Worm (Caenorhabditis elegans) whole organism, L1 larva: ENCODE measurements around the gene math-14.
A peak's percentile ranks its signal among the peaks of the same experiment; 100 is the strongest.
"Not testable (repeated sequence)": the region's sequence is repeated elsewhere in the genome, so short reads cannot be mapped to it uniquely, and the experiment has no call there.

Experiments
- F16B12.6 ChIP-seq: fragments of 150-350 bp; optimal IDR thresholded peaks from 2 replicates; lab custom pipeline; 2014; ENCODE audit warnings: missing biosample characterization, missing genetic modification characterization
- aha-1 ChIP-seq: fragments of 150-350 bp; optimal IDR thresholded peaks from 2 replicates; lab custom pipeline; 2014; ENCODE audit warnings: missing biosample characterization, missing genetic modification characterization
- alr-1 ChIP-seq: fragments of 200-800 bp; sonication (Bioruptor generic); optimal IDR thresholded peaks from 2 replicates; lab custom pipeline; 2018; ENCODE audit warnings: borderline replicate concordance, mild to moderate bottlenecking, missing genetic modification characterization, missing compliant biosample characterization
- blmp-1 ChIP-seq: fragments of 150-350 bp; optimal IDR thresholded peaks from 2 replicates; lab custom pipeline; 2014; ENCODE audit warnings: missing biosample characterization, missing genetic modification characterization
- ceh-63 ChIP-seq: fragments of 200-800 bp; sonication (Bioruptor generic); optimal IDR thresholded peaks from 2 replicates; lab custom pipeline; 2018; ENCODE audit warnings: mild to moderate bottlenecking, missing genetic modification characterization, missing compliant biosample characterization
- ceh-8 ChIP-seq: fragments of 200-800 bp; sonication (Bioruptor generic); optimal IDR thresholded peaks from 2 replicates; lab custom pipeline; 2018; ENCODE audit warnings: mild to moderate bottlenecking, missing genetic modification characterization, moderate library complexity, missing compliant biosample characterization
- ceh-82 ChIP-seq, 3 experiments: fragments of 150-350 bp in 1 of 3; sonication (generic microtip) in 2 of 3; optimal IDR thresholded peaks; 2 replicates each; lab custom pipeline; 2014 to 2017; ENCODE audit warnings: missing biosample characterization in 3 of 3, missing genetic modification characterization in 3 of 3
- ces-1 ChIP-seq: fragments of 150-350 bp; optimal IDR thresholded peaks from 2 replicates; lab custom pipeline; 2014; ENCODE audit warnings: missing biosample characterization, missing genetic modification reagents, missing genetic modification characterization
- efl-3 ChIP-seq: fragments of 200-800 bp; sonication (Bioruptor generic); optimal IDR thresholded peaks from 2 replicates; lab custom pipeline; 2018; ENCODE audit warnings: mild to moderate bottlenecking, missing genetic modification characterization, missing compliant biosample characterization
- egl-13 ChIP-seq: sonication (generic microtip); optimal IDR thresholded peaks from 2 replicates; lab custom pipeline; 2016; ENCODE audit warnings: missing genotype, missing genetic modification reagents, missing genetic modification characterization, missing compliant biosample characterization
- egl-27 ChIP-seq, 2 experiments: fragments of 150-350 bp in 1 of 2; sonication (generic microtip); optimal IDR thresholded peaks; 3 replicates each; lab custom pipeline; 2017 to 2018; ENCODE audit warnings: missing biosample characterization in 2 of 2, missing genetic modification characterization in 2 of 2, missing genetic modification reagents in 2 of 2
- elt-2 ChIP-seq: sonication (generic microtip); optimal IDR thresholded peaks from 2 replicates; lab custom pipeline; 2016; ENCODE audit warnings: missing genetic modification characterization, mild to moderate bottlenecking, inconsistent platforms, missing compliant biosample characterization, missing genetic modification reagents
- elt-3 ChIP-seq, 6 experiments: fragments of 150-350 bp in 1 of 6; sonication (generic microtip); optimal IDR thresholded peaks; 2 replicates each; lab custom pipeline; 2017 to 2018; ENCODE audit warnings: missing biosample characterization in 6 of 6, missing genetic modification characterization in 6 of 6, inconsistent platforms in 1 of 6
- ets-5 ChIP-seq: fragments of 200-800 bp; sonication (Bioruptor generic); IDR thresholded peaks from 2 replicates; pipeline ENCODE4 v1.3.6; 2022; ENCODE audit warnings: missing genetic modification characterization, missing compliant biosample characterization
- fkh-4 ChIP-seq: sonication (generic microtip); optimal IDR thresholded peaks from 2 replicates; lab custom pipeline; 2016; ENCODE audit warnings: missing compliant biosample characterization, missing genetic modification characterization, borderline replicate concordance
- fos-1 ChIP-seq: fragments of 150-350 bp; optimal IDR thresholded peaks from 2 replicates; lab custom pipeline; 2014; ENCODE audit warnings: missing biosample characterization, missing genetic modification characterization
- grh-1 ChIP-seq: fragments of 200-800 bp; sonication (Bioruptor generic); IDR thresholded peaks from 2 replicates; pipeline ENCODE4 v1.3.6; 2022; ENCODE audit warnings: missing genetic modification reagents, missing genetic modification characterization, missing compliant biosample characterization
- isw-1 ChIP-seq: fragments of 200-800 bp; sonication (Bioruptor generic); IDR thresholded peaks from 2 replicates; pipeline ENCODE4 v1.3.6; 2022; ENCODE audit warnings: missing genetic modification characterization, missing compliant biosample characterization
- lin-14 ChIP-seq: fragments of 200-800 bp; sonication (Bioruptor generic); optimal IDR thresholded peaks from 2 replicates; lab custom pipeline; 2018; ENCODE audit warnings: mild to moderate bottlenecking, missing genetic modification characterization, moderate library complexity, missing compliant biosample characterization
- lin-15B ChIP-seq: fragments of 150-350 bp; sonication (generic microtip); optimal IDR thresholded peaks from 3 replicates; lab custom pipeline; 2014; ENCODE audit warnings: missing biosample characterization, missing genetic modification characterization
- lin-35 ChIP-seq, 2 experiments: fragments of 150-350 bp; optimal IDR thresholded peaks; 2 replicates each; lab custom pipeline; 2014; ENCODE audit warnings: missing biosample characterization in 2 of 2, missing genetic modification characterization in 2 of 2, missing genetic modification reagents in 2 of 2
- lin-39 ChIP-seq: fragments of 150-350 bp; optimal IDR thresholded peaks from 2 replicates; lab custom pipeline; 2014; ENCODE audit warnings: missing biosample characterization, missing genetic modification reagents, missing genetic modification characterization
- lsy-2 ChIP-seq, 2 experiments: fragments of 150-350 bp; optimal IDR thresholded peaks; 2 replicates each; lab custom pipeline; 2014; ENCODE audit warnings: missing biosample characterization in 2 of 2, missing genetic modification characterization in 2 of 2
- mdl-1 ChIP-seq, 2 experiments: fragments of 150-350 bp; optimal IDR thresholded peaks; 2 replicates each; lab custom pipeline; 2014 to 2017; ENCODE audit warnings: missing biosample characterization in 2 of 2, missing genetic modification characterization in 2 of 2, inconsistent platforms in 1 of 2
- nhr-11 ChIP-seq: fragments of 150-350 bp; optimal IDR thresholded peaks from 2 replicates; lab custom pipeline; 2014; ENCODE audit warnings: missing biosample characterization, missing genetic modification characterization
- nhr-28 ChIP-seq: fragments of 150-350 bp; optimal IDR thresholded peaks from 2 replicates; lab custom pipeline; 2014; ENCODE audit warnings: missing biosample characterization, missing genetic modification characterization
- nhr-47 ChIP-seq: sonication (generic microtip); optimal IDR thresholded peaks from 2 replicates; lab custom pipeline; 2016; ENCODE audit warnings: mild to moderate bottlenecking, missing genetic modification characterization, moderate library complexity, missing compliant biosample characterization
- nhr-71 ChIP-seq: sonication (generic microtip); optimal IDR thresholded peaks from 2 replicates; lab custom pipeline; 2016; ENCODE audit warnings: mild to moderate bottlenecking, missing genetic modification characterization, moderate library complexity, missing compliant biosample characterization
- nhr-76 ChIP-seq: sonication (generic microtip); optimal IDR thresholded peaks from 2 replicates; lab custom pipeline; 2017; ENCODE audit warnings: missing biosample characterization, missing genetic modification characterization
- nhr-77 ChIP-seq: fragments of 150-350 bp; optimal IDR thresholded peaks from 2 replicates; lab custom pipeline; 2014; ENCODE audit warnings: missing biosample characterization, missing genetic modification characterization
- pax-3 ChIP-seq: fragments of 200-800 bp; sonication (Bioruptor generic); optimal IDR thresholded peaks from 2 replicates; lab custom pipeline; 2018; ENCODE audit warnings: mild to moderate bottlenecking, missing genetic modification characterization, moderate library complexity, missing compliant biosample characterization
- pqm-1 ChIP-seq: sonication (generic microtip); optimal IDR thresholded peaks from 3 replicates; lab custom pipeline; 2017; ENCODE audit warnings: missing biosample characterization, missing genetic modification characterization
- sup-37 ChIP-seq: fragments of 200-800 bp; sonication (Bioruptor generic); optimal IDR thresholded peaks from 2 replicates; lab custom pipeline; 2018; ENCODE audit warnings: mild to moderate bottlenecking, missing genetic modification characterization, missing compliant biosample characterization
- tbx-2 ChIP-seq: sonication (generic microtip); optimal IDR thresholded peaks from 2 replicates; lab custom pipeline; 2016; ENCODE audit warnings: missing genetic modification characterization, missing compliant biosample characterization
- tlp-1 ChIP-seq: fragments of 150-350 bp; optimal IDR thresholded peaks from 2 replicates; lab custom pipeline; 2014; ENCODE audit warnings: missing biosample characterization, missing genetic modification characterization
- vab-15 ChIP-seq: sonication (generic microtip); optimal IDR thresholded peaks from 2 replicates; lab custom pipeline; 2017; ENCODE audit warnings: missing genotype, mild to moderate bottlenecking, missing genetic modification characterization, missing compliant biosample characterization
- xbp-1 ChIP-seq: sonication (generic microtip); optimal IDR thresholded peaks from 2 replicates; lab custom pipeline; 2016; ENCODE audit warnings: missing genetic modification characterization, missing compliant biosample characterization
- zip-4 ChIP-seq: fragments of 200-800 bp; sonication (Bioruptor generic); optimal IDR thresholded peaks from 2 replicates; lab custom pipeline; 2018; ENCODE audit warnings: mild to moderate bottlenecking, missing genetic modification characterization, moderate library complexity, missing compliant biosample characterization

The math-14 gene

ce11 chrII:1819944-1820570 lies 49.2 kb upstream of the math-14 start, which contains the start of gene fbxc-19 (continued):
- TF ChIP-seq fkh-4 (no peak), sup-37 (no peak), ets-5 (no peak), fos-1 (peak; percentile 35), isw-1 (no peak), lin-14 (GFP tag; lab: Kevin White, UChicago) (peak; percentile 73), lsy-2 (tag; optimal IDR thresholded peaks at IDR 0.05; lab: Kevin White, UChicago) (peak; percentile 67 to 79), nhr-71 (tag; lab: Kevin White, UChicago) (peak; percentile 72), pax-3 (no peak), F16B12.6 (tag; lab: Kevin White, UChicago) (peak; percentile 22), lin-15B (tag; lab: Kevin White, UChicago) (peak; percentile 4), nhr-77 (tag; lab: Kevin White, UChicago) (peak; percentile 38), mdl-1 (tag; optimal IDR thresholded peaks at IDR 0.05; lab: Kevin White, UChicago) (peak in 1 of 2 experiments; percentile 53), tbx-2 (peak; percentile 34), vab-15 (tag; lab: Kevin White, UChicago) (no peak), efl-3 (no peak), zip-4 (GFP tag; lab: Kevin White, UChicago) (peak; percentile 98), elt-2 (peak; percentile 100), ceh-63 (no peak), nhr-76 (tag; lab: Kevin White, UChicago) (no peak), blmp-1 (tag; lab: Kevin White, UChicago) (peak; percentile 35), elt-3 (tag; optimal IDR thresholded peaks at IDR 0.05; lab: Kevin White, UChicago) (peak in 3 of 6 experiments; percentile 60 to 96 (median 89)), alr-1 (no peak), grh-1 (GFP tag; lab: Robert Waterston, UW) (no peak), lin-35 (GFP tag; optimal IDR thresholded peaks at IDR 0.05; lab: Kevin White, UChicago) (peak; percentile 47 to 82), nhr-11 (tag; lab: Kevin White, UChicago) (peak; percentile 63)
- TF ChIP-seq, all 84 proteins: peak for 38

DNA sequence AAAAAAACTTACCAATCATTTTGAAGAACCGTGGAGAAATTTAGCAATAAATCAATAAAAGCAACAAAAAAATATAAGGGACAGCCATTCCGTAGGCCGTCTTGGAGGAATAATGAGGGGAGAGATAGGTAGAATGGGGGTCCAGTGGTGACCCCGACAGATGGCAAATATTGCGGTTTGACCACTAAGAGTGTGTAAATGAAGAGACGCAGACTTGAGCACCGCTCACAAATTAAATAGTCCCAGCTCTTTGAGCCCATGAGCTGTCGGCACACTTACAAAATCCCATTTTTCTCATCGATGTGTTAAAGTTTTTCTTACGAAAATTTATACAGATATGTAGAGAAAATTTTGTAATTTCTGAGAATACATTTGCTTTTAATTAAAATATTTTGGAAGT lies 48.4 kb upstream of the math-14 start, which contains the start of gene fbxa-3:
Gene fbxa-3, minus strand, starts transcription at position 101 of the 400 bp plus-strand sequence.
- TF ChIP-seq vab-15 (tag; lab: Kevin White, UChicago) (no peak), alr-1 (no peak), ces-1 (GFP tag; lab: Kevin White, UChicago) (no peak), egl-13 (no peak), tlp-1 (tag; lab: Kevin White, UChicago) (no peak), nhr-77 (tag; lab: Kevin White, UChicago) (no peak), ceh-82 (tag; optimal IDR thresholded peaks at IDR 0.05; lab: Kevin White, UChicago) (no peak), zip-4 (GFP tag; lab: Kevin White, UChicago) (no peak), nhr-28 (tag; lab: Kevin White, UChicago) (no peak), lin-39 (tag; lab: Kevin White, UChicago) (no peak), xbp-1 (tag; lab: Kevin White, UChicago) (no peak), nhr-47 (tag; lab: Kevin White, UChicago) (no peak), fos-1 (no peak), tbx-2 (no peak), pqm-1 (tag; lab: Kevin White, UChicago) (no peak)
- TF ChIP-seq, all 84 proteins: peak for 0

DNA sequence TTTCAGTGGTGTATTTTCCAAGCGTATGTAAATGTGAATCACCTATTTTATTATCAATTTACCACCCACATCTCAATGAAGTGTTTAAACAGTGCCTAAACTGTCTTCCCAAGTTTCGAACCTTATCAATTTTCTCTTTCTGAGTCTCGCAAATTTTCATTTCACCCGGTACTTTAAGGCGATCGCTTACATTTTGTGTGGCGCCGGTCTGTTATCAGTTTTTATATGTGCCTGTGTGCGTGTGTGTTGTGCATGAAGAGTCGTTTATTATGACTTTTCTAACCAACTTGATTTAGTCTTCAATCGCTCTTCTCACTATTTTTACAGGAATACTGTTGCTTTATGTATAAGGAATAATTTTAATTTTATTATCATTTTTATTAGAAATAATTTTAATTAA lies 45.6 kb upstream of the math-14 start:
- TF ChIP-seq elt-2: peak; percentile 62
- TF ChIP-seq, all 84 proteins: peak for 1; not testable (repeated sequence) for 83

ce11 chrII:1824329-1824728 lies 44.9 kb upstream of the math-14 start, which contains the start of gene math-41:
math-41 (plus strand) TSS chrII:1824629.
- not testable (repeated sequence) for TF ChIP-seq aha-1 (tag; lab: Kevin White, UChicago); egl-27 (tag; optimal IDR thresholded peaks at IDR 0.05; lab: Kevin White, UChicago); ceh-8 (GFP tag; lab: Kevin White, UChicago)
